Worm (Caenorhabditis elegans) whole organism, L2 larva: ENCODE data around the gene W09H1.1.

ENCODE experiments used
- C34F6.9 ChIP-seq: fragments of 150-350 bp; optimal IDR thresholded peaks from 2 replicates; lab custom pipeline; 2014; ENCODE audit warnings: missing biosample characterization, missing genetic modification characterization
- R02D3.7 ChIP-seq: fragments of 150-350 bp; optimal IDR thresholded peaks from 2 replicates; lab custom pipeline; 2014; ENCODE audit warnings: missing biosample characterization, missing genetic modification characterization
- alr-1 ChIP-seq: fragments of 150-350 bp; optimal IDR thresholded peaks from 2 replicates; lab custom pipeline; 2014; ENCODE audit warnings: missing biosample characterization, missing genetic modification characterization
- blmp-1 ChIP-seq: sonication (generic microtip); optimal IDR thresholded peaks from 2 replicates; lab custom pipeline; 2017; ENCODE audit warnings: missing genetic modification characterization, mild to moderate bottlenecking, missing compliant biosample characterization, antibody characterized with exemption, moderate library complexity; ENCODE audit not compliant: insufficient read depth
- ceh-82 ChIP-seq: fragments of 150-350 bp; optimal IDR thresholded peaks from 2 replicates; lab custom pipeline; 2014; ENCODE audit warnings: missing biosample characterization, missing genetic modification characterization
- crh-2 ChIP-seq: sonication (generic microtip); optimal IDR thresholded peaks from 2 replicates; lab custom pipeline; 2017; ENCODE audit warnings: missing biosample characterization, missing genetic modification characterization
- egl-27 ChIP-seq: sonication (generic microtip); optimal IDR thresholded peaks from 3 replicates; lab custom pipeline; 2017; ENCODE audit warnings: missing biosample characterization, missing genetic modification reagents, missing genetic modification characterization
- gmeb-1 ChIP-seq: fragments of 150-350 bp; optimal IDR thresholded peaks from 2 replicates; lab custom pipeline; 2014; ENCODE audit warnings: missing biosample characterization, missing genetic modification characterization
- lin-13 ChIP-seq: fragments of 150-350 bp; optimal IDR thresholded peaks from 2 replicates; lab custom pipeline; 2014; ENCODE audit warnings: missing biosample characterization, missing genetic modification reagents, missing genetic modification characterization
- lin-39 ChIP-seq: fragments of 150-350 bp; optimal IDR thresholded peaks from 2 replicates; lab custom pipeline; 2014; ENCODE audit warnings: missing biosample characterization, missing genetic modification reagents, missing genetic modification characterization
- lsy-2 ChIP-seq, 2 experiments: fragments of 150-350 bp in 1 of 2; sonication (generic microtip) in 1 of 2; optimal IDR thresholded peaks; 2 replicates each; lab custom pipeline; 2014 to 2017; ENCODE audit warnings: missing biosample characterization in 2 of 2, missing genetic modification characterization in 2 of 2
- mbf-1 ChIP-seq: sonication (generic microtip); optimal IDR thresholded peaks from 2 replicates; lab custom pipeline; 2017; ENCODE audit warnings: missing biosample characterization, missing genetic modification characterization
- mdl-1 ChIP-seq, 2 experiments: fragments of 150-350 bp in 1 of 2; sonication (generic microtip) in 1 of 2; optimal IDR thresholded peaks; 2 replicates each; lab custom pipeline; 2017; ENCODE audit warnings: missing biosample characterization in 2 of 2, missing genetic modification characterization in 2 of 2
- nhr-10 ChIP-seq: sonication (generic microtip); optimal IDR thresholded peaks from 2 replicates; lab custom pipeline; 2017; ENCODE audit warnings: missing biosample characterization, missing genetic modification characterization
- nhr-12 ChIP-seq: fragments of 150-350 bp; optimal IDR thresholded peaks from 2 replicates; lab custom pipeline; 2014; ENCODE audit warnings: missing biosample characterization, missing genetic modification characterization
- nhr-129 ChIP-seq: fragments of 150-350 bp; optimal IDR thresholded peaks from 2 replicates; lab custom pipeline; 2014; ENCODE audit warnings: missing biosample characterization, missing genetic modification characterization
- nhr-23 ChIP-seq: fragments of 150-350 bp; optimal IDR thresholded peaks from 2 replicates; lab custom pipeline; 2014; ENCODE audit warnings: missing biosample characterization, missing genetic modification reagents, missing genetic modification characterization
- nhr-237 ChIP-seq: fragments of 150-350 bp; optimal IDR thresholded peaks from 2 replicates; lab custom pipeline; 2014; ENCODE audit warnings: missing biosample characterization, missing genetic modification characterization
- nhr-25 ChIP-seq: fragments of 150-350 bp; sonication (generic microtip); optimal IDR thresholded peaks from 3 replicates; lab custom pipeline; 2014; ENCODE audit warnings: missing biosample characterization, missing genetic modification characterization
- nhr-6 ChIP-seq: fragments of 150-350 bp; optimal IDR thresholded peaks from 2 replicates; lab custom pipeline; 2014; ENCODE audit warnings: missing biosample characterization, missing genetic modification characterization
- nhr-77 ChIP-seq: fragments of 150-350 bp; optimal IDR thresholded peaks from 2 replicates; lab custom pipeline; 2014; ENCODE audit warnings: missing biosample characterization, missing genetic modification characterization
- peb-1 ChIP-seq: fragments of 150-350 bp; optimal IDR thresholded peaks from 2 replicates; lab custom pipeline; 2014; ENCODE audit warnings: missing biosample characterization, missing genetic modification characterization
- sem-4 ChIP-seq: fragments of 150-350 bp; optimal IDR thresholded peaks from 2 replicates; lab custom pipeline; 2014; ENCODE audit warnings: missing biosample characterization, missing genetic modification reagents, missing genetic modification characterization
- skn-1 ChIP-seq: sonication (generic microtip); optimal IDR thresholded peaks from 2 replicates; lab custom pipeline; 2017; ENCODE audit warnings: missing biosample characterization, missing genetic modification characterization
- sma-9 ChIP-seq, 2 experiments: fragments of 150-350 bp in 1 of 2; sonication (generic microtip) in 1 of 2; optimal IDR thresholded peaks; 2 replicates each; lab custom pipeline; 2014 to 2016; ENCODE audit warnings: missing genetic modification characterization in 2 of 2, mild to moderate bottlenecking in 1 of 2, missing biosample characterization in 1 of 2, missing compliant biosample characterization in 1 of 2, missing genetic modification reagents in 1 of 2, moderate library complexity in 1 of 2
- snpc-4 ChIP-seq: fragments of 150-350 bp; optimal IDR thresholded peaks from 2 replicates; lab custom pipeline; 2014; ENCODE audit warnings: missing biosample characterization, missing genetic modification characterization
- unc-55 ChIP-seq: fragments of 150-350 bp; sonication (generic microtip); optimal IDR thresholded peaks from 3 replicates; lab custom pipeline; 2014; ENCODE audit warnings: missing biosample characterization, missing genetic modification reagents, missing genetic modification characterization
- ztf-1 ChIP-seq: fragments of 200-800 bp; sonication (Bioruptor generic); conservative IDR thresholded peaks from 2 replicates; pipeline ENCODE4 v1.3.6; 2022; ENCODE audit warnings: missing genetic modification characterization, missing compliant biosample characterization
- ztf-11 ChIP-seq: sonication (generic microtip); optimal IDR thresholded peaks from 2 replicates; lab custom pipeline; 2017; ENCODE audit warnings: missing biosample characterization, missing genetic modification characterization

The W09H1.1 gene

DNA sequence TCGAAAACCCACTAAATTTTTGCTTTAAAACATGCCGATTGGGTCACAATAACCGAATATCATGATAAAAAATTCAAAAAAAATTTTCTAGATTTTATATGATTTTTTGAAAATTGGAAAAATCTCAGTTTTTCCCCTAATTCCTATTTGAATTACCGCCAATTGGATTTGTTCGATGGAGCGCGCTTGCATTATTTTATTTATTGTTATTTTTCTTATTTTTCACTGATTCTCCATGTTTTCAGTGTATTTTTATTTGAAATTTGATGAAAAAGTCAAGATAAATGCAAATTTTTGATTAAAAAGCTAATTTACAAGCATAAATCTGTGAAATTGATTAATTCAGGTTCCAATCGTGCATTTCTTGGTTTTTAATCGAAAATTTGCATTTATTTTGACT lies 6.7 kb upstream of the W09H1.1 start:
- TF ChIP-seq snpc-4, result no peak
- TF ChIP-seq, all 48 proteins: peak for 0

DNA sequence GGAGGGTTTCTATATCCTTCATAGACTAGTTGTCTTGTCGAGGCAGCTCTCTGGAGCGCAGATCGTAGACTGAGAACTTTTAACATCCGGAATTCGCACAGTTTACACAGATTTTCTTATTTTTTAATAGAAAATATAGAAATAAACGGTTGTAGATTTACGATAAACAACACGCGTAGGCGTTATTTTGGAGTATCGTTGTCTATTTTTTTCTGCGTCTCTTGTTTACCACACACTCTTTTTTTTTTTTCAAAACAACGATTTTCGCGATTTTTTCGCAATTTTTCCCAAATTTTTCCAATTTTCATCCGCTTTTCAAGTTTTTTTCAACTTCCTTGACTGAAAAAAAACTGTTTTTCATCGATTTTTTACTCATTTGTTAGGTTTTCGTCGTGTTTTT lies 5.8 kb upstream of the W09H1.1 start, which contains the start of gene mecr-1:
mecr-1 (minus strand) TSS at position 127 of the 400 bp plus-strand sequence.
- TF ChIP-seq skn-1 (no peak), lin-13 (GFP tag; lab: Kevin White, UChicago) (no peak), peb-1 (tag; lab: Kevin White, UChicago) (no peak), C34F6.9 (tag; lab: Kevin White, UChicago) (peak; percentile 59), unc-55 (GFP tag; lab: Kevin White, UChicago) (peak; percentile 69), egl-27 (no peak), snpc-4 (no peak), lsy-2 (tag; optimal IDR thresholded peaks at IDR 0.05; lab: Kevin White, UChicago) (peak in 1 of 2 experiments; percentile 65), ceh-82 (no peak), ztf-1 (no peak), nhr-129 (peak; percentile 29), R02D3.7 (tag; lab: Kevin White, UChicago) (peak; percentile 86), crh-2 (peak; percentile 45), nhr-23 (no peak), nhr-6 (tag; lab: Kevin White, UChicago) (no peak), sma-9 (GFP tag; optimal IDR thresholded peaks at IDR 0.05; lab: Kevin White, UChicago) (no peak), sma-9 (tag; optimal IDR thresholded peaks at IDR 0.05; lab: Kevin White, UChicago) (no peak), nhr-25 (tag; lab: Kevin White, UChicago) (peak; percentile 33), mdl-1 (tag; optimal IDR thresholded peaks at IDR 0.05; lab: Kevin White, UChicago) (no peak)

DNA sequence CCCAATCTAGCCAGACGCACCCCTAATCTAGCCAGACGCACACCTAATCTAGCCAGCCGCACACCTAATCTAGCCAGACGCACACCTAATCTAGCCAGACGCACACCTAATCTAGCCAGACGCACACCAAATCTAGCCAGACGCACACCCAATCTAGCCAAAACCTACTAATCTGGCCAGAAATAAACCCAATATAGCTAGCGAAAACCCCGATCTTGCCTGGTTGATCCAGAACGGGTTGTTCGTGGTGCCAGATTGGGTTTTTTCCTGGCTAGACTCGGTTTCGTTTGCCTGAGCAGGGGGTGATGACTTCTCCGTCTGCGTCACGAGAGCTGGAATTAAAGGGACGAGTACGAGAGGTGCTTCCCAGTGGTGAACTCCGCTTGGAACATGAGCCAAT lies 2.8 kb upstream of the W09H1.1 start, which contains the start of gene W09H1.3:
W09H1.3 (plus strand) TSS at position 301 of the 400 bp plus-strand sequence.
- TF ChIP-seq C34F6.9 (tag; lab: Kevin White, UChicago) (no peak), nhr-12 (no peak), ceh-82 (no peak), nhr-77 (tag; lab: Kevin White, UChicago) (no peak), nhr-10 (tag; lab: Kevin White, UChicago) (no peak), lsy-2 (tag; optimal IDR thresholded peaks at IDR 0.05; lab: Kevin White, UChicago) (no peak), lin-13 (GFP tag; lab: Kevin White, UChicago) (no peak), skn-1 (no peak), alr-1 (tag; lab: Kevin White, UChicago) (no peak), nhr-23 (no peak), ztf-11 (no peak), mbf-1 (tag; lab: Kevin White, UChicago) (no peak), crh-2 (no peak), snpc-4 (no peak), nhr-237 (tag; lab: Kevin White, UChicago) (no peak), lin-39 (no peak)

DNA sequence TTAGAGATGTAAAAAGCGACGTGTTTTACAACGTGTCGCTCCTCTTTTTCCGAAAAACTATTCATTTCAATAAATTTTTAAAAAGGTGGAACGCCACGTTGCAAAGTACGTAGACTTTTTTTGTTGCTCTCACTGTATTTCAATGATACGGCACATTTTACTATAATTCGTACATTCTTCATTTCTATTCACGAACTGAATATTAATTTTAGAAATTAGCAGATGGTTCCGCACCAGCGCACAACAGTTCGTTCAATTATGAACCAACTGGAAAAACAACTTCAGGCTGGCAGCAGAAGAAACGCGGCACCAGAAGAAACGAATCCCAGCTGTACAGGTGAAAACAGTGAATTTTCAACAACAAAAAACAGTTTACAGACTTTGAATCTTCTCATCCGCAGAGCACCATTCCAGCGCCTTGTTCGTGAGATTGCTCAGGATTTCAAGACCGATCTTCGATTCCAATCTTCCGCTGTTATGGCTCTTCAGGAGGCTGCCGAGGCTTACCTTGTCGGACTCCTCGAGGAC lies 1.9 kb upstream of the W09H1.1 start, which contains the start of the genes W09H1.4 and his-73:
W09H1.4 (plus strand) TSS at position 301 of the 528 bp plus-strand sequence.
his-73 (plus strand) TSS at position 478 of the 528 bp plus-strand sequence.
- no peak for TF ChIP-seq mbf-1 (tag; lab: Kevin White, UChicago)
- TF ChIP-seq blmp-1, result no peak
- no peak for TF ChIP-seq snpc-4

DNA sequence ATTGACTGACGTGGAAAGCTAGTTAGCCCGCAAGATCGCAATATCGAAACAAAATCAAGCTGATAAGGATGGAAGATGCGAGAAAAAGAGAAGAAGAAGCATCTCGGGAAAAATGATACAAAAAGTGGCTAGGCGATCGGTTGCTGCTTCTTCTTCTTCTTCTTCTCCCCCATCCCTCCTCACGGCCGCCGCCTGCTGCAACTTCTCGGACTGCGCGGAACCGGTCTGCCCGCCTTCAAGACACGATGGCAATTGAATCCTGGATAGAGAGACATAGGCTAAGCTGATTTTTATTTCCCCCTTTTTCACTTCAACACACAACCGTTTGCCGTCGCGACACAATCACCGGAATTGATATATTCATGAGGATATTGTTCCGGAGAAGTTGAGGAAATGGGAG lies 6.9 kb downstream of the W09H1.1 start:
- TF ChIP-seq gmeb-1 (tag; lab: Kevin White, UChicago) (no peak), nhr-12 (no peak)

DNA sequence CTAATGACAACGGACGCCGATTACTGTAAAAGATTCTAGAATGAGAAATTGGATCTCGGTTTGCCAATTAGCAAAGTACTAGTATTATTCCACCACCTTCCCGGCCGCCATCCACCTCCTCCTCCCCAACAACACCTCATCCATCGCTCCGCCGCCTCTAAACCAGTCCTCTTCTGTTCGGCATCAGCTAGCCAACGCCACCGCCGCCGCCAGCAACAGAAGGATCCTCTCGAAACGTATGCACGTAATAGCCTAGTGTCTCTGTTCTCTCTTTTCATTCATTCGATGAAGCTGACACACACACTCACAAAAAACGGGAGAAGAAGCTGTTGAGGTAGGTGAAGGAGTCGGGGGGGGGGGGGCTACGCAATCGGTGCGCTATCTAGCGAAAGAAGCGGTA lies 10.7 kb downstream of the W09H1.1 start:
- no peak for TF ChIP-seq blmp-1
- no peak for TF ChIP-seq sma-9 (GFP tag; optimal IDR thresholded peaks at IDR 0.05; lab: Kevin White, UChicago)
- no peak for TF ChIP-seq sma-9 (tag; optimal IDR thresholded peaks at IDR 0.05; lab: Kevin White, UChicago)
- TF ChIP-seq skn-1, result no peak
- no peak for TF ChIP-seq unc-55 (GFP tag; lab: Kevin White, UChicago)

DNA sequence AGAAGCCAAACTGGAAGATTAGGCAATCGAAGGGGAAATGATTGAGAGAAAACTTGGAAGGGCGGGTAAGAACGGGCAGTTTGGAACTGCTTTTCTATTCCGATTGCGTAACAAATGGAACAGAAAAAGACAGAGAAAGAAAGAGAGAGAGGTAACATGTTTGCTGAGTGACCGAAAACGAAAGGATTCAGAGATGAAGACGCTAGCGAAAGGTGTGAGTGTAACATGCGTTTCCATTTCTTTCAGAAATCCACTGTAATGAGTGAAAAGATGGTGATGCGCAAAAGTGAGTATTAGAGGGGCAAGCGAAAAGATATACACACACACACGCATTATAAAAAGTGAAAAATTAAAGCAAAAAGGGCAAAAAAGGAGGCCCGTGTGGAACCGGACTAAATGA lies 13.9 kb downstream of the W09H1.1 start:
- peak; percentile 93 for TF ChIP-seq blmp-1
- TF ChIP-seq sem-4, result no peak
- peak; percentile 42 for TF ChIP-seq nhr-25 (tag; lab: Kevin White, UChicago)
